Worm (Caenorhabditis elegans) whole organism, L4/young adult: ENCODE measurements around the gene str-15.

ENCODE experiments used
- W03F9.2 ChIP-seq: fragments of 150-350 bp; optimal IDR thresholded peaks from 2 replicates; lab custom pipeline; 2014; ENCODE audit warnings: missing biosample characterization, missing genetic modification characterization
- dao-5 ChIP-seq: sonication (generic microtip); optimal IDR thresholded peaks from 2 replicates; lab custom pipeline; 2016; ENCODE audit warnings: missing genotype, missing genetic modification characterization, moderate library complexity, missing compliant biosample characterization
- him-1 ChIP-seq: sonication (generic microtip); optimal IDR thresholded peaks from 2 replicates; lab custom pipeline; 2016; ENCODE audit warnings: missing genotype, missing genetic modification reagents, missing genetic modification characterization, missing compliant biosample characterization

str-15 gene

ce11 chrV:16471995-16472563 lies 13.5 kb upstream of the str-15 start, which contains the start of gene srw-35:
Gene srw-35 (plus strand): TSS chrV:16472513.
- TF ChIP-seq him-1 (tag; lab: Kevin White, UChicago): no peak
- TF ChIP-seq dao-5: no peak

ce11 chrV:16470916-16471315 lies 12.3 kb upstream of the str-15 start, which contains the start of gene srh-138:
Gene srh-138 (minus strand): TSS chrV:16471016.
- TF ChIP-seq W03F9.2 (tag; lab: Kevin White, UChicago) (no peak), him-1 (tag; lab: Kevin White, UChicago) (no peak), dao-5 (no peak)

- TF ChIP-seq dao-5 (no peak), W03F9.2 (tag; lab: Kevin White, UChicago) (no peak), him-1 (tag; lab: Kevin White, UChicago) (no peak)
Measured at ce11 chrV:16467840-16468239, 9.2 kb upstream of the str-15 start, which contains the start of gene sru-44. Gene sru-44 (minus strand): TSS chrV:16467940.

DNA sequence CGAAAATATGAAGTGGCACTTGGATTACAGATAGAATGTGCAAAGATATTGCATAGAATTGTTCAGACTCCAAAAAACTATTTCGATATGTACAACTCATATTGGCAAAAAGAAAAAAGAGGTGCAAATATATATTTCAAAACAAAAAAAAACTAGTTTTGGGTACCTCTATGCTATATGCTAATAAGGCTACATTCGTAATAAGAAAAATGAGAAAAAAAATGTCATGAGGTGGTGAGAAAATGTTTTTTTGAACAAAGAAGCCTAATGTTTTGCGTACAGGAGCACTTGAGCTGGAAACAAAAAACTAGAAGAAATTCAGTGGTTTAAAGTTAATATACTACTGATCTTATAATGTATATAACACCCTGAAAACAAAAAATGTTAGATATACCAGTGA lies 2.3 kb upstream of the str-15 start, which contains the start of gene srh-142:
srh-142 (minus strand) TSS at position 101 of the 400 bp plus-strand sequence.
- no peak for TF ChIP-seq dao-5
- no peak for TF ChIP-seq him-1 (tag; lab: Kevin White, UChicago)
- no peak for TF ChIP-seq W03F9.2 (tag; lab: Kevin White, UChicago)

DNA sequence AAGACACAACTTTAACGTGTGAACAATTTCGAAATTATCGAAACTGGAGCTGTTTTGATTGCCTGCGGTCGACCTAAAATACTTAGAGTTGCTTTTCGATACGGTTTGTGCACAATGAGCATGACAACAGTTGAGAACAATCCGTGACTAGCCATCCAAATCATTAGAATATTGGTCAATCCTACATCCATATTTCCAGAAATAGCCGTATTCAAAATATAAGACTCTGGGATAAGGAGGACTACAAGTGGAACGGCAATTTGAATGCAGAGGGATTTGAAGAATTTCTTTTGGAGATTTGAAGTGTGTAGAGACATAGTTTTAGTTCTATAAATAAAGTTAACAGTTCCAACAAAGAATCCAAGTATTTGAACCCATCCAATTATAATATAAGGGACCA lies 763 bp upstream of the str-15 start:
- no peak for TF ChIP-seq him-1 (tag; lab: Kevin White, UChicago)
- TF ChIP-seq dao-5: no peak
- no peak for TF ChIP-seq W03F9.2 (tag; lab: Kevin White, UChicago)

DNA sequence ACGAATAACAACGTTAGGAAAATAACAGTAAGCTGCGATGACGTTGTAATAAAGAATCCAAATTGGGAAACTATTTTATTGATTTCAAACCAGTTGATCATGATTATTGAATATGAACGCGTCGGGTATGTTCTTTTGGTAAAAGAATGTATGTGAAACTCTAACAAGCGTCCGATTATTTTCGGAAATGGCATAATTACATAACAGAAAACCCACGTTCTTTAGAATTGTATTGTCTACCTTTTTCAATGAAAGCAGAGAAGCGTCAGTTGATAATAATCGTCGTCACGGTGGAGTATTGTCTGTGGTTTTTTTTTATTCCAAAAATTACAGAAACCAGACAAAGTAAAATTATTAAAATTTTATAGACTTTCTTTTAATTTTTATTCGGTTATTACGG lies 3.5 kb downstream of the str-15 start, which contains the start of gene str-14:
str-14 (minus strand) TSS at position 101 of the 400 bp plus-strand sequence.
- TF ChIP-seq dao-5 (no peak), him-1 (tag; lab: Kevin White, UChicago) (no peak), W03F9.2 (tag; lab: Kevin White, UChicago) (no peak)

DNA sequence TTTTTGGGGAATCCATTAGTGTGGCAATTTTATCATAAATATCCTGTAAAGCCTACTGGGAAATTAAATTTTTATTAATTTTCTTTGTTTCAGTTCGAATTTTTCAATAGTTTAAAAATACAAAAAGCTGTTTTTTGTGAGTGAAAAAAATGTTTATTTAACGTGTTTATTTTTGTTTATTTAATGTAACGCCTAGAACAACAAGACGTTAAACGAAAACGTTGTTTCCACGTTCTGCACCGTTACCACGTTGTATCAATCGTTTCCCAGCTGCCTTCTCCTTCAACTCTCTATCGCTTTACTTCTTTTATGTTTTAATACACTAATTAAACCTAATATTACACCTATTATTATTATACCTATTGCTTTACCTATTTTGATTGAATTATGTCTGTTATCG lies 10.9 kb downstream of the str-15 start, which contains the start of gene T08G3.13:
T08G3.13 (plus strand) TSS at position 301 of the 400 bp plus-strand sequence.
- no peak for TF ChIP-seq dao-5
- TF ChIP-seq W03F9.2 (tag; lab: Kevin White, UChicago): no peak
- TF ChIP-seq him-1 (tag; lab: Kevin White, UChicago): no peak

DNA sequence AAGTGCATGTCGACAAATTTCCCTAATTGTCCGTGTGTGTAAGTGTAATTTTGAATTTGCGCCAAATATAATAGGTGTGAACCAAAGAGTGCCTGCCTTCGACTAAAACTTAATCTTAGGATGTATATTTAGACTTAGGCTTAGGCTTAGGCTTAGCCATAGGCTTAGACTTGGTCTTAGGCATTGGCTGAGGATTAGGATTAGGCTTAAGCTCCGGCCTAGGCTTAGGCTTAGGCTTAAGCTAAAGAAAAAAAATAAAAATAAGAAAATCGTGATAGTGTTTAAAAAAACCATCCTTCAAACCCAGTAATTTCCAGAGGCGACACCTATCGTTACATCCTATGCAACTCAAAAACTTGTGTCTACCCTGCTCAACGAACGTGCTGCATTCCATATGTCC lies 12.4 kb downstream of the str-15 start:
- no peak for TF ChIP-seq dao-5

ce11 chrV:16445676-16446075 lies 12.9 kb downstream of the str-15 start, which contains the start of gene T08G3.6:
Gene T08G3.6 (plus strand): TSS chrV:16445976.
- TF ChIP-seq him-1 (tag; lab: Kevin White, UChicago) (no peak), dao-5 (no peak), W03F9.2 (tag; lab: Kevin White, UChicago) (no peak)

DNA sequence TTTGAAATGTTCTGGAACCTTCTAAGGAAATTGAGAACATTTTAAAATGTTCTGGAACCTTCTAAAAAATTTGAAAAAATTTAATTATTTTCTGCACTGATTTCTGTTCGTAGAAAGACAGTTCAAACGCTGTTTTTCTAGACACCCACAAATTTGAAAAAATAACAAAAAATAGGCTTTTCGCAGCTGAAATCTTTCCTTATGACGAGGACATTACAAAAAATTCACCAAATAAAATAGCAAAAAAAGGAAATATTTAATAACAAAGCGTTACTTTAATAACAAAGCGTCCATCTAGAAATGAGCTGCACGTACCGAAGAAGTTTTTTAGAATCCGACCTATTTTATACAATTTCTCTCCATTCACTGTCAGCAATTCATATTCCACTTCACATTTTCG lies 15.0 kb downstream of the str-15 start, which contains the start of gene srh-141:
srh-141 (plus strand) TSS at position 301 of the 400 bp plus-strand sequence.
- TF ChIP-seq dao-5 (no peak), him-1 (tag; lab: Kevin White, UChicago) (no peak), W03F9.2 (tag; lab: Kevin White, UChicago) (no peak)

- TF ChIP-seq dao-5 (no peak), him-1 (tag; lab: Kevin White, UChicago) (no peak), W03F9.2 (tag; lab: Kevin White, UChicago) (no peak)
Measured at ce11 chrV:16437546-16437945, 21.1 kb downstream of the str-15 start, which contains the start of gene F26D2.15. Gene F26D2.15 (plus strand): TSS chrV:16437846.

DNA sequence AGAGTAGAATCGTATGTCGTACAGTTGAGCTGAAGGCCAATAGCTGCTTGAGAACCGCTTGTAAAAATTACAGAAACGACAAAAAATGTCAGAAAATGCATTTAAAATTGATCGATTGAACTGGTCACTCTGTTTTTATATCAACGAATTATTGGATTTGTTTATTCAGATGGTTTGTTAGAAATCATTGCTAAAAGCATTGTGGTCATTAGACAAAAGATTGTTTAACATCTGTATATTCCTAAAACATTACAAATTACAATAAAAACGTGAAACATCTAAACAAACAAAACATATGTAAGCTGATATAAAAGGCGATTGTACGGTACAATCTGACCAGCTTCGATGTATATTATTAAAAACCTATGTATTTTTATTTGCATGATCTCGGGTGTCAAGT lies 23.1 kb downstream of the str-15 start, which contains the start of the genes F26D2.13 and F26D2.14:
F26D2.13 (minus strand) TSS at position 101 of the 400 bp plus-strand sequence.
F26D2.14 (plus strand) TSS at position 346 of the 400 bp plus-strand sequence.
- TF ChIP-seq dao-5: no peak
- TF ChIP-seq W03F9.2 (tag; lab: Kevin White, UChicago): no peak
- no peak for TF ChIP-seq him-1 (tag; lab: Kevin White, UChicago)

- no peak for TF ChIP-seq dao-5
- TF ChIP-seq W03F9.2 (tag; lab: Kevin White, UChicago): no peak
Measured at ce11 chrV:16433471-16433870, 25.1 kb downstream of the str-15 start, which contains the start of gene clec-234. Gene clec-234 (minus strand): TSS chrV:16433571.

DNA sequence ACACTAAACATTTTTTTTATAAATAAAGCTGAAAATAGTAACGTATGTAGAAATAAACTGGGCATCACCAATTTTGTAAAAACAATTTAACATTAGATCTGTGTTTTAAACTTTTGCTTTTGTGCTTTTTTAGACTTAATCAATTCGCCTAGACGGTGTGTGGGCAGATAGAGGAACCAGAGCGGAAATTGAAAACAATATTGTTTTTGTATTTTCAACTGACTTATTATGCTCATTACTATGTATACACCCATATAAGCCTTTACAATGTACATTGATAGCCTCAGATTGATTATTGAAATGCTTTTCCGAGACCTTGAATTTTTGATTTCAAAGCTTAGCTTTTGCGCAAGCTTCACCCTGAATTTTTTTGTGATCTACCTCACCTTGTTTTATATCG lies 28.7 kb downstream of the str-15 start, which contains the start of gene str-73:
str-73 (plus strand) TSS at position 301 of the 400 bp plus-strand sequence.
- TF ChIP-seq him-1 (tag; lab: Kevin White, UChicago) (no peak), dao-5 (no peak), W03F9.2 (tag; lab: Kevin White, UChicago) (no peak)
